Fruit fly (Drosophila melanogaster) whole organism, embryonic: ENCODE results near the gene Pgls.

Experiments used
- Adf1 ChIP-seq: fragments of 200-800 bp; sonication (Bioruptor generic); IDR thresholded peaks from 2 replicates; pipeline ENCODE4 v1.3.6; 2022; ENCODE audit warnings: missing biosample characterization, missing genetic modification characterization
- Atf3 ChIP-seq: fragments of 200-800 bp; sonication (Bioruptor generic); optimal IDR thresholded peaks from 3 replicates; lab custom pipeline; 2016; ENCODE audit warnings: missing biosample characterization, missing genetic modification characterization
- B-H2 ChIP-seq: fragments of 200-800 bp; sonication (Bioruptor generic); optimal IDR thresholded peaks from 2 replicates; lab custom pipeline; 2018; ENCODE audit warnings: missing biosample characterization, mild to moderate bottlenecking, missing genetic modification characterization
- CG10959 ChIP-seq: fragments of 200-800 bp; sonication (Bioruptor generic); IDR thresholded peaks from 2 replicates; pipeline ENCODE4 v1.3.6; 2022; ENCODE audit warnings: missing biosample characterization, missing genetic modification characterization
- CG10979 ChIP-seq: fragments of 200-800 bp; sonication (Bioruptor generic); optimal IDR thresholded peaks from 2 replicates; lab custom pipeline; 2018; ENCODE audit warnings: missing biosample characterization, mild to moderate bottlenecking, missing genetic modification characterization, moderate library complexity
- CG13424 ChIP-seq: fragments of 200-800 bp; sonication (Bioruptor generic); optimal IDR thresholded peaks from 2 replicates; lab custom pipeline; 2019; ENCODE audit warnings: missing biosample characterization, mild to moderate bottlenecking, missing genetic modification characterization, moderate library complexity
- CG15011 ChIP-seq: fragments of 200-800 bp; sonication (Bioruptor generic); optimal IDR thresholded peaks from 3 replicates; lab custom pipeline; 2018; ENCODE audit warnings: missing biosample characterization, mild to moderate bottlenecking, missing genetic modification characterization
- CG1529 ChIP-seq: fragments of 200-800 bp; sonication (Bioruptor generic); optimal IDR thresholded peaks from 3 replicates; lab custom pipeline; 2018; ENCODE audit warnings: missing biosample characterization, missing genetic modification characterization
- CG1602 ChIP-seq: fragments of 200-800 bp; sonication (Bioruptor generic); optimal IDR thresholded peaks from 3 replicates; lab custom pipeline; 2016; ENCODE audit warnings: missing biosample characterization, missing genetic modification characterization
- CG1603 ChIP-seq: fragments of 200-800 bp; sonication (Bioruptor generic); optimal IDR thresholded peaks from 2 replicates; lab custom pipeline; 2019; ENCODE audit warnings: missing biosample characterization, mild to moderate bottlenecking, missing genetic modification characterization, moderate library complexity
- CG16863 ChIP-seq: fragments of 200-800 bp; sonication (Bioruptor generic); optimal IDR thresholded peaks from 3 replicates; lab custom pipeline; 2016; ENCODE audit warnings: missing biosample characterization, missing genetic modification characterization
- CG18476 ChIP-seq: fragments of 200-800 bp; sonication (Bioruptor generic); optimal IDR thresholded peaks from 2 replicates; lab custom pipeline; 2016; ENCODE audit warnings: missing biosample characterization, mild to moderate bottlenecking, missing genetic modification characterization
- CG2199 ChIP-seq: fragments of 200-800 bp; sonication (Bioruptor generic); IDR thresholded peaks from 3 replicates; pipeline ENCODE4 v1.3.6; 2022; ENCODE audit warnings: missing biosample characterization, missing genetic modification characterization
- CG4617 ChIP-seq: fragments of 200-800 bp; sonication (Bioruptor generic); optimal IDR thresholded peaks from 3 replicates; lab custom pipeline; 2016; ENCODE audit warnings: missing biosample characterization, missing genetic modification characterization, borderline replicate concordance
- CG4820 ChIP-seq: fragments of 200-800 bp; sonication (Bioruptor generic); optimal IDR thresholded peaks from 3 replicates; lab custom pipeline; 2016; ENCODE audit warnings: missing biosample characterization, missing genetic modification characterization
- CG4854 ChIP-seq: fragments of 200-800 bp; sonication (Bioruptor generic); optimal IDR thresholded peaks from 2 replicates; lab custom pipeline; 2016; ENCODE audit warnings: missing biosample characterization, missing genetic modification characterization, inconsistent platforms
- CG6254 ChIP-seq: fragments of 200-800 bp; sonication (Bioruptor generic); optimal IDR thresholded peaks from 3 replicates; lab custom pipeline; 2017; ENCODE audit warnings: mild to moderate bottlenecking, missing biosample characterization, missing genetic modification reagents, missing genetic modification characterization
- CG7745 ChIP-seq: fragments of 200-800 bp; sonication (Bioruptor generic); optimal IDR thresholded peaks from 2 replicates; lab custom pipeline; 2018; ENCODE audit warnings: missing biosample characterization, mild to moderate bottlenecking, missing genetic modification characterization, moderate library complexity
- CkIIα-i1 ChIP-seq: fragments of 200-800 bp; sonication (Bioruptor generic); IDR thresholded peaks from 2 replicates; pipeline ENCODE4 v1.3.6; 2022; ENCODE audit warnings: missing biosample characterization, missing genetic modification characterization
- Deaf1 ChIP-seq: fragments of 200-800 bp; optimal IDR thresholded peaks from 3 replicates; lab custom pipeline; 2019; ENCODE audit warnings: missing biosample characterization, mild to moderate bottlenecking, missing genetic modification characterization, moderate library complexity
- Doc2 ChIP-seq: fragments of 200-800 bp; sonication (Bioruptor generic); IDR thresholded peaks from 2 replicates; pipeline ENCODE4 v1.3.6; 2022; ENCODE audit warnings: missing biosample characterization, missing genetic modification characterization
- Dref ChIP-seq: fragments of 200-800 bp; sonication (Bioruptor generic); IDR thresholded peaks from 2 replicates; pipeline ENCODE4 v1.3.6; 2022; ENCODE audit warnings: missing biosample characterization, missing genetic modification characterization
- Gsc ChIP-seq: fragments of 200-800 bp; sonication (Bioruptor generic); IDR thresholded peaks from 2 replicates; pipeline ENCODE4 v1.3.6; 2022; ENCODE audit warnings: missing biosample characterization, missing genetic modification characterization
- HmgZ ChIP-seq: fragments of 200-800 bp; sonication (Bioruptor generic); optimal IDR thresholded peaks from 2 replicates; lab custom pipeline; 2018; ENCODE audit warnings: missing biosample characterization, mild to moderate bottlenecking, missing genetic modification characterization
- MBD-R2 ChIP-seq: fragments of 200-800 bp; sonication (Bioruptor generic); IDR thresholded peaks from 2 replicates; pipeline ENCODE4 v1.3.6; 2022; ENCODE audit warnings: missing biosample characterization, missing genetic modification characterization
- Max ChIP-seq: fragments of 200-800 bp; sonication (Bioruptor generic); optimal IDR thresholded peaks from 2 replicates; lab custom pipeline; 2016; ENCODE audit warnings: missing biosample characterization, mild to moderate bottlenecking, missing genetic modification characterization
- Nf-YA ChIP-seq: fragments of 200-800 bp; sonication (Bioruptor generic); IDR thresholded peaks from 2 replicates; pipeline ENCODE4 v1.3.6; 2022; ENCODE audit warnings: missing biosample characterization, missing genetic modification characterization
- Trl ChIP-seq, 3 experiments: fragments of >200 bp in 2 of 3; fragments of 200-800 bp in 1 of 3; sonication (Bioruptor generic) in 1 of 3; optimal IDR thresholded peaks; 2 replicates in 1 of 3; 3 replicates in 2 of 3; lab custom pipeline; 2016 to 2017; ENCODE audit warnings: missing biosample characterization in 1 of 3, missing genetic modification characterization in 1 of 3
- ato ChIP-seq: fragments of 200-800 bp; sonication (Bioruptor generic); IDR thresholded peaks from 2 replicates; pipeline ENCODE4 v1.3.6; 2022; ENCODE audit warnings: missing biosample characterization, missing genetic modification characterization; ENCODE audit not compliant: partially characterized antibody
- bbx ChIP-seq: fragments of 200-800 bp; sonication (Bioruptor generic); IDR thresholded peaks from 2 replicates; pipeline ENCODE4 v1.3.6; 2022; ENCODE audit warnings: missing biosample characterization, missing genetic modification characterization; ENCODE audit not compliant: partially characterized antibody
- chinmo ChIP-seq: fragments of 200-800 bp; sonication (Bioruptor generic); IDR thresholded peaks from 4 replicates; pipeline ENCODE4 v1.3.6; 2022; ENCODE audit warnings: missing biosample characterization, missing genetic modification characterization; ENCODE audit not compliant: partially characterized antibody
- corto ChIP-seq: fragments of 200-800 bp; sonication (Bioruptor generic); optimal IDR thresholded peaks from 2 replicates; lab custom pipeline; 2016; ENCODE audit warnings: missing biosample characterization, mild to moderate bottlenecking, missing genetic modification characterization, moderate library complexity
- crol ChIP-seq: fragments of 200-800 bp; sonication (Bioruptor generic); IDR thresholded peaks from 2 replicates; pipeline ENCODE4 v1.3.6; 2022; ENCODE audit warnings: missing biosample characterization, missing genetic modification characterization
- hkb ChIP-seq, 2 experiments: fragments of 200-800 bp in 1 of 2; fragments of >200 bp in 1 of 2; sonication (Bioruptor generic) in 1 of 2; IDR thresholded peaks in 1 of 2; optimal IDR thresholded peaks in 1 of 2; 2 replicates each; pipeline versions ENCODE4 v1.3.6 to Lab custom; 2017 to 2022; ENCODE audit warnings: missing biosample characterization in 1 of 2, missing genetic modification characterization in 1 of 2
- inv ChIP-seq: fragments of 200-800 bp; sonication (Bioruptor generic); IDR thresholded peaks from 2 replicates; pipeline ENCODE4 v1.3.6; 2022; ENCODE audit warnings: missing biosample characterization, missing genetic modification characterization; ENCODE audit not compliant: partially characterized antibody
- lov ChIP-seq, 2 experiments: fragments of 200-800 bp in 1 of 2; fragments of >200 bp in 1 of 2; sonication (Bioruptor generic) in 1 of 2; IDR thresholded peaks in 1 of 2; optimal IDR thresholded peaks in 1 of 2; 2 replicates in 1 of 2; 3 replicates in 1 of 2; pipeline versions ENCODE4 v1.3.6 to Lab custom; 2017 to 2022; ENCODE audit warnings: missing biosample characterization in 1 of 2, missing genetic modification characterization in 1 of 2
- mld ChIP-seq: fragments of 200-800 bp; sonication (Bioruptor generic); IDR thresholded peaks from 3 replicates; pipeline ENCODE4 v1.3.6; 2022; ENCODE audit warnings: missing biosample characterization, missing genetic modification characterization; ENCODE audit not compliant: partially characterized antibody
- p53 ChIP-seq: fragments of 200-800 bp; sonication (Bioruptor generic); optimal IDR thresholded peaks from 2 replicates; lab custom pipeline; 2016; ENCODE audit warnings: missing biosample characterization, missing genetic modification characterization
- pros ChIP-seq: fragments of 200-800 bp; sonication (Bioruptor generic); optimal IDR thresholded peaks from 3 replicates; lab custom pipeline; 2019; ENCODE audit warnings: missing biosample characterization, mild to moderate bottlenecking, missing genetic modification characterization, moderate library complexity
- psq ChIP-seq: fragments of 200-800 bp; sonication (Bioruptor generic); optimal IDR thresholded peaks from 2 replicates; lab custom pipeline; 2017; ENCODE audit warnings: missing biosample characterization, missing genetic modification characterization
- sens ChIP-seq: fragments of 200-800 bp; sonication (Bioruptor generic); peaks from one replicate; lab custom pipeline; 2016; ENCODE audit warnings: missing biosample characterization, missing genetic modification characterization
- slou ChIP-seq: fragments of 200-800 bp; sonication (Bioruptor generic); optimal IDR thresholded peaks from 3 replicates; lab custom pipeline; 2016; ENCODE audit warnings: missing biosample characterization, missing genetic modification characterization
- sob ChIP-seq: fragments of 200-800 bp; sonication (Bioruptor generic); IDR thresholded peaks from 2 replicates; pipeline ENCODE4 v1.3.6; 2022; ENCODE audit warnings: missing biosample characterization, missing genetic modification characterization
- tio ChIP-seq: fragments of 200-800 bp; sonication (Bioruptor generic); optimal IDR thresholded peaks from 2 replicates; lab custom pipeline; 2017; ENCODE audit warnings: missing biosample characterization, missing genetic modification characterization, inconsistent platforms
- trem ChIP-seq: fragments of 200-800 bp; optimal IDR thresholded peaks from 3 replicates; lab custom pipeline; 2019; ENCODE audit warnings: missing biosample characterization, mild to moderate bottlenecking, missing genetic modification characterization, moderate library complexity
- tx ChIP-seq: fragments of 200-800 bp; sonication (Bioruptor generic); optimal IDR thresholded peaks from 2 replicates; lab custom pipeline; 2016; ENCODE audit warnings: missing biosample characterization, missing genetic modification characterization
- yki ChIP-seq: fragments of >200 bp; optimal IDR thresholded peaks from 3 replicates; lab custom pipeline; 2018
- z ChIP-seq: fragments of 200-800 bp; sonication (Bioruptor generic); IDR thresholded peaks from 3 replicates; pipeline ENCODE4 v1.3.6; 2022; ENCODE audit warnings: missing biosample characterization, missing genetic modification characterization
- zf30C ChIP-seq: fragments of 200-800 bp; sonication (Bioruptor generic); optimal IDR thresholded peaks from 3 replicates; lab custom pipeline; 2018; ENCODE audit warnings: missing biosample characterization, mild to moderate bottlenecking, missing genetic modification characterization

Pgls gene

dm6 chrX:10822678-10823440 is 24.4 kb upstream of the Pgls start (continued):
- TF ChIP-seq CG4820 (peak; percentile 55), Atf3 (GFP tag; lab: Kevin White, UChicago) (peak; percentile 28), Max (GFP tag; lab: Kevin White, UChicago) (peak; percentile 30), Gsc (0 out of 2 replicates have a peak, but pooled peaks have one; percentile 30), hkb (optimal IDR thresholded peaks at IDR 0.05; lab: Kevin White, UChicago) (no peak), hkb (GFP tag; IDR thresholded peaks at IDR 0.05; lab: Robert Waterston, UW) (peak; percentile 62), Doc2 (GFP tag; lab: Robert Waterston, UW) (no peak), slou (GFP tag; lab: Kevin White, UChicago) (no peak), CkIIα-i1 (no peak), CG1602 (GFP tag; lab: Kevin White, UChicago) (peak; percentile 51), CG7745 (tag; lab: Kevin White, UChicago) (no peak), sob (GFP tag; lab: Robert Waterston, UW) (no peak), CG13424 (tag; lab: Kevin White, UChicago) (peak; percentile 81), inv (GFP tag; lab: Robert Waterston, UW) (no peak), zf30C (GFP tag; lab: Kevin White, UChicago) (no peak), sens (GFP tag; lab: Kevin White, UChicago) (peak; percentile 95), CG1603 (tag; lab: Kevin White, UChicago) (peak; percentile 76), trem (tag; lab: Kevin White, UChicago) (peak; percentile 61), CG18476 (GFP tag; lab: Kevin White, UChicago) (peak; percentile 71), tx (GFP tag; lab: Kevin White, UChicago) (peak; percentile 15), B-H2 (GFP tag; lab: Kevin White, UChicago) (no peak), Nf-YA (GFP tag; lab: Robert Waterston, UW) (peak; percentile 29; the same call in 1 of the 2 replicates), corto (GFP tag; lab: Kevin White, UChicago) (no peak), CG15011 (GFP tag; lab: Kevin White, UChicago) (peak; percentile 60), CG6254 (GFP tag; lab: Kevin White, UChicago) (peak; percentile 68), Adf1 (GFP tag; lab: Robert Waterston, UW) (peak; percentile 89), CG4617 (peak; percentile 34), CG16863 (peak; percentile 36), CG1529 (GFP tag; lab: Kevin White, UChicago) (peak; percentile 60), CG4854 (peak; percentile 51), mld (GFP tag; lab: Robert Waterston, UW) (no peak), CG2199 (GFP tag; lab: Robert Waterston, UW) (peak; percentile 56; the same call in 1 of the 3 replicates), lov (optimal IDR thresholded peaks at IDR 0.05; lab: Kevin White, UChicago) (no peak), lov (GFP tag; IDR thresholded peaks at IDR 0.05; lab: Robert Waterston, UW) (no peak), MBD-R2 (GFP tag; lab: Robert Waterston, UW) (no peak), CG10959 (peak; percentile 70; the same call in 1 of the 2 replicates), tio (GFP tag; lab: Kevin White, UChicago) (peak; percentile 47), CG10979 (tag; lab: Kevin White, UChicago) (peak; percentile 89)

- peak; percentile 84 for TF ChIP-seq z
- TF ChIP-seq Deaf1 (tag; lab: Kevin White, UChicago), result no peak
- no peak for TF ChIP-seq HmgZ (tag; lab: Kevin White, UChicago)
- no peak for TF ChIP-seq Dref (GFP tag; lab: Robert Waterston, UW)
- no peak for TF ChIP-seq p53 (GFP tag; lab: Kevin White, UChicago)
- TF ChIP-seq bbx (GFP tag; lab: Robert Waterston, UW), result peak; percentile 26; the same call in 1 of the 2 replicates
- 0 out of 4 replicates have a peak, but pooled peaks have one; percentile 11 for TF ChIP-seq chinmo (GFP tag; lab: Robert Waterston, UW)
- peak; percentile 86 for TF ChIP-seq psq (GFP tag; lab: Kevin White, UChicago)
- TF ChIP-seq ato (GFP tag; lab: Robert Waterston, UW), result no peak
- TF ChIP-seq crol (GFP tag; lab: Robert Waterston, UW), result peak; percentile 53
- TF ChIP-seq Trl (optimal IDR thresholded peaks at IDR 0.05; lab: Kevin White, UChicago), result peak; percentile 63 to 92
- TF ChIP-seq Trl (GFP tag; optimal IDR thresholded peaks at IDR 0.05; lab: Kevin White, UChicago), result no peak
- TF ChIP-seq pros (GFP tag; lab: Kevin White, UChicago), result peak; percentile 90
- TF ChIP-seq yki, result peak; percentile 70
- peak; percentile 92 for TF ChIP-seq Adf1 (GFP tag; lab: Robert Waterston, UW)
Observed at dm6 chrX:10823441-10823818, 23.8 kb upstream of the Pgls start.
